Fruit fly (Drosophila melanogaster) whole organism, embryonic: ENCODE data around the gene Cyt-c1L.

Source experiments
- ATbp ChIP-seq: fragments of 200-800 bp; sonication (Bioruptor generic); optimal IDR thresholded peaks from 2 replicates; lab custom pipeline; 2017; ENCODE audit warnings: missing biosample characterization, mild to moderate bottlenecking, missing genetic modification characterization, missing genetic modification reagents
- B-H1 ChIP-seq: fragments of 200-800 bp; sonication (Bioruptor generic); IDR thresholded peaks from 3 replicates; pipeline ENCODE4 v1.3.6; 2022; ENCODE audit warnings: missing biosample characterization, missing genetic modification characterization
- BEAF-32 ChIP-seq: fragments of 200-800 bp; sonication (Bioruptor generic); optimal IDR thresholded peaks from 3 replicates; lab custom pipeline; 2017; ENCODE audit warnings: missing biosample characterization, missing genetic modification characterization, mild to moderate bottlenecking, moderate library complexity, missing genetic modification reagents
- CG10366 ChIP-seq: fragments of 200-800 bp; sonication (Bioruptor generic); IDR thresholded peaks from 2 replicates; pipeline ENCODE4 v1.3.6; 2022; ENCODE audit warnings: missing biosample characterization, missing genetic modification characterization
- CG10959 ChIP-seq: fragments of 200-800 bp; sonication (Bioruptor generic); IDR thresholded peaks from 2 replicates; pipeline ENCODE4 v1.3.6; 2022; ENCODE audit warnings: missing biosample characterization, missing genetic modification characterization
- CG12391 ChIP-seq: fragments of 200-800 bp; sonication (Bioruptor generic); optimal IDR thresholded peaks from 3 replicates; lab custom pipeline; 2018; ENCODE audit warnings: missing biosample characterization, mild to moderate bottlenecking, missing genetic modification characterization, moderate library complexity
- CG12769 ChIP-seq: fragments of 200-800 bp; sonication (Bioruptor generic); optimal IDR thresholded peaks from 2 replicates; lab custom pipeline; 2019; ENCODE audit warnings: missing biosample characterization, mild to moderate bottlenecking, missing genetic modification characterization, moderate library complexity
- CG13123 ChIP-seq: fragments of 200-800 bp; sonication (Bioruptor generic); optimal IDR thresholded peaks from 2 replicates; lab custom pipeline; 2016; ENCODE audit warnings: missing biosample characterization, missing genetic modification characterization
- CG14014 ChIP-seq: fragments of 200-800 bp; sonication (Bioruptor generic); IDR thresholded peaks from 2 replicates; pipeline ENCODE4 v1.3.6; 2022; ENCODE audit warnings: missing biosample characterization, missing genetic modification characterization
- CG14667 ChIP-seq: fragments of 200-800 bp; sonication (Bioruptor generic); IDR thresholded peaks from 2 replicates; pipeline ENCODE4 v1.3.6; 2022; ENCODE audit warnings: missing biosample characterization, missing genetic modification characterization
- CG15479 ChIP-seq: fragments of 200-800 bp; sonication (Bioruptor generic); optimal IDR thresholded peaks from 3 replicates; lab custom pipeline; 2019; ENCODE audit warnings: missing biosample characterization, mild to moderate bottlenecking, missing genetic modification characterization, moderate library complexity
- CG15696 ChIP-seq: fragments of 200-800 bp; sonication (Bioruptor generic); optimal IDR thresholded peaks from 2 replicates; lab custom pipeline; 2019; ENCODE audit warnings: missing biosample characterization, mild to moderate bottlenecking, missing genetic modification characterization, moderate library complexity
- CG17186 ChIP-seq: fragments of 200-800 bp; sonication (Bioruptor generic); optimal IDR thresholded peaks from 3 replicates; lab custom pipeline; 2017; ENCODE audit warnings: missing biosample characterization, missing genetic modification reagents, missing genetic modification characterization
- CG17361 ChIP-seq: fragments of 200-800 bp; sonication (Bioruptor generic); IDR thresholded peaks from 3 replicates; pipeline ENCODE4 v1.3.6; 2022; ENCODE audit warnings: missing biosample characterization, missing genetic modification characterization
- CG18764 ChIP-seq: fragments of 200-800 bp; sonication (Bioruptor generic); optimal IDR thresholded peaks from 3 replicates; lab custom pipeline; 2016; ENCODE audit warnings: missing biosample characterization, missing genetic modification characterization
- CG3847 ChIP-seq: fragments of 200-800 bp; sonication (Bioruptor generic); IDR thresholded peaks from 2 replicates; pipeline ENCODE4 v1.3.6; 2022; ENCODE audit warnings: missing biosample characterization, missing genetic modification characterization
- CG3995 ChIP-seq: fragments of 200-800 bp; sonication (Bioruptor generic); optimal IDR thresholded peaks from 3 replicates; lab custom pipeline; 2016; ENCODE audit warnings: missing biosample characterization, missing genetic modification characterization
- CG42726 ChIP-seq: fragments of 200-800 bp; sonication (Bioruptor generic); IDR thresholded peaks from 2 replicates; pipeline ENCODE4 v1.3.6; 2022; ENCODE audit warnings: missing biosample characterization, missing genetic modification characterization; ENCODE audit not compliant: partially characterized antibody
- CG4282 ChIP-seq: fragments of 200-800 bp; sonication (Bioruptor generic); optimal IDR thresholded peaks from 2 replicates; lab custom pipeline; 2016; ENCODE audit warnings: missing biosample characterization, missing genetic modification characterization
- CG6654 ChIP-seq: fragments of 200-800 bp; sonication (Bioruptor generic); optimal IDR thresholded peaks from 2 replicates; lab custom pipeline; 2017; ENCODE audit warnings: missing biosample characterization, mild to moderate bottlenecking, missing genetic modification characterization
- CG7786 ChIP-seq: fragments of 200-800 bp; sonication (Bioruptor generic); optimal IDR thresholded peaks from 2 replicates; lab custom pipeline; 2016; ENCODE audit warnings: missing biosample characterization, missing genetic modification characterization
- Chrac-16 ChIP-seq: fragments of 200-800 bp; sonication (Bioruptor generic); optimal IDR thresholded peaks from 3 replicates; lab custom pipeline; 2016; ENCODE audit warnings: missing biosample characterization, missing genetic modification characterization
- Fer1 ChIP-seq: fragments of 200-800 bp; sonication (Bioruptor generic); optimal IDR thresholded peaks from 2 replicates; lab custom pipeline; 2017; ENCODE audit warnings: missing biosample characterization, mild to moderate bottlenecking, missing genetic modification characterization
- Fer2 ChIP-seq: fragments of 200-800 bp; sonication (Bioruptor generic); optimal IDR thresholded peaks from 2 replicates; lab custom pipeline; 2018; ENCODE audit warnings: missing biosample characterization, mild to moderate bottlenecking, missing genetic modification characterization, moderate library complexity
- Lhr ChIP-seq: fragments of 200-800 bp; sonication (Bioruptor generic); optimal IDR thresholded peaks from 3 replicates; lab custom pipeline; 2017; ENCODE audit warnings: mild to moderate bottlenecking, missing biosample characterization, missing genetic modification reagents, missing genetic modification characterization
- Oli ChIP-seq: fragments of 200-800 bp; sonication (Bioruptor generic); optimal IDR thresholded peaks from 2 replicates; lab custom pipeline; 2018; ENCODE audit warnings: missing biosample characterization, mild to moderate bottlenecking, missing genetic modification characterization, moderate library complexity
- Rx ChIP-seq: fragments of 200-800 bp; sonication (Bioruptor generic); IDR thresholded peaks from 2 replicates; pipeline ENCODE4 v1.3.6; 2022; ENCODE audit warnings: missing biosample characterization, missing genetic modification characterization
- Scr ChIP-seq: fragments of 200-800 bp; sonication (Bioruptor generic); IDR thresholded peaks from 2 replicates; pipeline ENCODE4 v1.3.6; 2022; ENCODE audit warnings: missing biosample characterization, missing genetic modification characterization; ENCODE audit not compliant: partially characterized antibody
- Sry-δ ChIP-seq: fragments of 200-800 bp; sonication (Bioruptor generic); optimal IDR thresholded peaks from 2 replicates; lab custom pipeline; 2016; ENCODE audit warnings: missing biosample characterization, missing genetic modification characterization
- Xrp1 ChIP-seq: fragments of 200-800 bp; sonication (Bioruptor generic); IDR thresholded peaks from 2 replicates; pipeline ENCODE4 v1.3.6; 2022; ENCODE audit warnings: missing biosample characterization, missing genetic modification characterization
- ase ChIP-seq: fragments of 200-800 bp; sonication (Bioruptor generic); IDR thresholded peaks from 3 replicates; pipeline ENCODE4 v1.3.6; 2022; ENCODE audit warnings: missing biosample characterization, missing genetic modification characterization
- chm ChIP-seq: fragments of 200-800 bp; sonication (Bioruptor generic); IDR thresholded peaks from 2 replicates; pipeline ENCODE4 v1.3.6; 2022; ENCODE audit warnings: missing biosample characterization, missing genetic modification characterization
- dpn ChIP-seq, 2 experiments: fragments of 200-800 bp; sonication (Bioruptor generic); optimal IDR thresholded peaks; 3 replicates each; lab custom pipeline; 2016; ENCODE audit warnings: missing biosample characterization in 2 of 2, missing genetic modification characterization in 2 of 2
- fd3F ChIP-seq: fragments of 200-800 bp; sonication (Bioruptor generic); optimal IDR thresholded peaks from 2 replicates; lab custom pipeline; 2018; ENCODE audit warnings: missing biosample characterization, mild to moderate bottlenecking, missing genetic modification characterization, moderate library complexity
- gfzf ChIP-seq: fragments of 200-800 bp; sonication (Bioruptor generic); optimal IDR thresholded peaks from 2 replicates; lab custom pipeline; 2016; ENCODE audit warnings: missing biosample characterization, mild to moderate bottlenecking, missing genetic modification characterization, moderate library complexity
- gsb-n ChIP-seq: fragments of 200-800 bp; sonication (Bioruptor generic); optimal IDR thresholded peaks from 3 replicates; lab custom pipeline; 2018; ENCODE audit warnings: missing biosample characterization, mild to moderate bottlenecking, missing genetic modification characterization
- inv ChIP-seq: fragments of 200-800 bp; sonication (Bioruptor generic); IDR thresholded peaks from 2 replicates; pipeline ENCODE4 v1.3.6; 2022; ENCODE audit warnings: missing biosample characterization, missing genetic modification characterization; ENCODE audit not compliant: partially characterized antibody
- kah ChIP-seq: fragments of 200-800 bp; sonication (Bioruptor generic); optimal IDR thresholded peaks from 2 replicates; lab custom pipeline; 2018; ENCODE audit warnings: missing biosample characterization, mild to moderate bottlenecking, missing genetic modification characterization
- klu ChIP-seq: fragments of 200-800 bp; sonication (Bioruptor generic); IDR thresholded peaks from 2 replicates; pipeline ENCODE4 v1.3.6; 2022; ENCODE audit warnings: missing biosample characterization, missing genetic modification characterization
- knrl ChIP-seq: fragments of 200-800 bp; sonication (Bioruptor generic); IDR thresholded peaks from 3 replicates; pipeline ENCODE4 v1.3.6; 2022; ENCODE audit warnings: missing biosample characterization, missing genetic modification characterization; ENCODE audit not compliant: partially characterized antibody
- lab ChIP-seq: fragments of 200-800 bp; sonication (Bioruptor generic); optimal IDR thresholded peaks from 3 replicates; lab custom pipeline; 2017; ENCODE audit warnings: missing biosample characterization, missing genetic modification characterization, mild to moderate bottlenecking, moderate library complexity, missing genetic modification reagents
- rib ChIP-seq: fragments of 200-800 bp; sonication (Bioruptor generic); IDR thresholded peaks from 2 replicates; pipeline ENCODE4 v1.3.6; 2022; ENCODE audit warnings: missing biosample characterization, missing genetic modification characterization
- row ChIP-seq: fragments of 200-800 bp; sonication (Bioruptor generic); IDR thresholded peaks from 3 replicates; pipeline ENCODE4 v1.3.6; 2022; ENCODE audit warnings: missing biosample characterization, missing genetic modification characterization
- sd ChIP-seq: fragments of 200-800 bp; sonication (Bioruptor generic); optimal IDR thresholded peaks from 3 replicates; lab custom pipeline; 2018; ENCODE audit warnings: missing biosample characterization, mild to moderate bottlenecking, missing genetic modification characterization, moderate library complexity
- sqz ChIP-seq: fragments of 200-800 bp; sonication (Bioruptor generic); optimal IDR thresholded peaks from 3 replicates; lab custom pipeline; 2018; ENCODE audit warnings: missing biosample characterization, mild to moderate bottlenecking, missing genetic modification characterization
- trem ChIP-seq: fragments of 200-800 bp; optimal IDR thresholded peaks from 3 replicates; lab custom pipeline; 2019; ENCODE audit warnings: missing biosample characterization, mild to moderate bottlenecking, missing genetic modification characterization, moderate library complexity
- tx ChIP-seq: fragments of 200-800 bp; sonication (Bioruptor generic); optimal IDR thresholded peaks from 2 replicates; lab custom pipeline; 2016; ENCODE audit warnings: missing biosample characterization, missing genetic modification characterization
- zen2 ChIP-seq: fragments of 200-800 bp; sonication (Bioruptor generic); IDR thresholded peaks from 3 replicates; pipeline ENCODE4 v1.3.6; 2022; ENCODE audit warnings: missing biosample characterization, missing genetic modification characterization; ENCODE audit not compliant: partially characterized antibody

The Cyt-c1L gene

DNA sequence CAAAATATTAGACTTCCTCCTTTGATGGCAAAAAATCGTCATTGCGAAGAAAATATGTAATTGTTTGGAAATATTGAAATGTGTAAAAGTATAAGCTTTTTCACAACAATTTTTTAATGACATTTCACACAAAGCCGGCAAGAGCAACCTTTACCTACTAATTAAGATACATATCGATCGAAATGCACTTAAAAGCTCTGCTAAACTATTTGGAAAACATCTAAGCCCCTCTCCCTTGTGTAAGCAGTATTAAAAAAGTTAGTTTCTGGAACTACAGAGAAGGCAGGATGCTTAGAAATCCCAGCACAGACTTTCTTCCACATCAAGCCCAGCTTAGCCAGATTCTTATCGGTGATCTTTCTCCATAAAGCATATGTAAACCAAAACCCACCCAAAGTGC is at the start of gene Cyt-c1L:
Cyt-c1L (minus strand) TSS at position 101 of the 400 bp plus-strand sequence.
- no peak for TF ChIP-seq CG15479 (GFP tag; lab: Kevin White, UChicago)

dm6 chr3R:29251418-29251817 is 47.5 kb upstream of the Cyt-c1L start:
- TF ChIP-seq trem (peak; percentile 28), sd (tag; lab: Kevin White, UChicago) (peak; percentile 80), kah (no peak), gsb-n (tag; lab: Kevin White, UChicago) (peak; percentile 41), Rx (GFP tag; lab: Robert Waterston, UW) (no peak; the same call in 1 of the 2 replicates), CG7786 (GFP tag; lab: Kevin White, UChicago) (no peak), knrl (GFP tag; lab: Robert Waterston, UW) (peak; percentile 79), Sry-δ (GFP tag; lab: Kevin White, UChicago) (peak; percentile 62), CG3995 (GFP tag; lab: Kevin White, UChicago) (no peak), CG42726 (peak; percentile 80), CG10959 (GFP tag; lab: Robert Waterston, UW) (no peak), CG15696 (tag; lab: Kevin White, UChicago) (peak; percentile 64), fd3F (GFP tag; lab: Kevin White, UChicago) (no peak), CG14667 (GFP tag; lab: Robert Waterston, UW) (no peak), klu (GFP tag; lab: Robert Waterston, UW) (no peak), Fer2 (no peak), Xrp1 (GFP tag; lab: Robert Waterston, UW) (peak; percentile 39; the same call in 1 of the 2 replicates), sqz (GFP tag; lab: Kevin White, UChicago) (peak; percentile 92), BEAF-32 (GFP tag; lab: Kevin White, UChicago) (peak; percentile 71), Fer1 (GFP tag; lab: Kevin White, UChicago) (no peak), chm (GFP tag; lab: Robert Waterston, UW) (peak; percentile 55; the same call in 1 of the 2 replicates), CG3847 (0 out of 2 replicates have a peak, but pooled peaks have one; percentile 26), CG12391 (tag; lab: Kevin White, UChicago) (peak; percentile 0), CG6654 (GFP tag; lab: Kevin White, UChicago) (no peak), CG18764 (GFP tag; lab: Kevin White, UChicago) (peak; percentile 49), CG10366 (GFP tag; lab: Robert Waterston, UW) (no peak), lab (peak; percentile 6), CG4282 (GFP tag; lab: Kevin White, UChicago) (no peak), tx (GFP tag; lab: Kevin White, UChicago) (peak; percentile 9), CG13123 (GFP tag; lab: Kevin White, UChicago) (no peak), ase (GFP tag; lab: Robert Waterston, UW) (no peak), Lhr (GFP tag; lab: Kevin White, UChicago) (peak; percentile 15), row (GFP tag; lab: Robert Waterston, UW) (peak; percentile 86), B-H1 (GFP tag; lab: Robert Waterston, UW) (no peak), CG17361 (GFP tag; lab: Robert Waterston, UW) (0 out of 3 replicates have a peak, but pooled peaks have one; percentile 28), Oli (tag; lab: Kevin White, UChicago) (no peak), CG12769 (tag; lab: Kevin White, UChicago) (no peak), ATbp (GFP tag; lab: Kevin White, UChicago) (no peak), CG17186 (GFP tag; lab: Kevin White, UChicago) (peak; percentile 7), CG14014 (GFP tag; lab: Robert Waterston, UW) (0 out of 2 replicates have a peak, but pooled peaks have one; percentile 27), inv (GFP tag; lab: Robert Waterston, UW) (peak; percentile 57), rib (peak; percentile 55; the same call in 1 of the 2 replicates), dpn (GFP tag; optimal IDR thresholded peaks at IDR 0.05; lab: Kevin White, UChicago) (peak; percentile 22 to 26), Chrac-16 (peak; percentile 13), Scr (GFP tag; lab: Robert Waterston, UW) (peak; percentile 81), zen2 (GFP tag; lab: Robert Waterston, UW) (peak; percentile 71; the same call in 2 of the 3 replicates), gfzf (GFP tag; lab: Kevin White, UChicago) (peak; percentile 2)
